Fruit fly (Drosophila melanogaster): ENCODE measurements around the gene ph-p.

Gene ph-p

dm6 chrX:2145690-2146470 is 7.7 kb upstream of the ph-p start:
- no peak for TF ChIP-seq CG11294 (GFP tag; IDR thresholded peaks at IDR 0.05)
- peak; percentile 54 for TF ChIP-seq CG8319 (GFP tag; optimal IDR thresholded peaks at IDR 0.05)
- TF ChIP-seq Ets96B (tag; optimal IDR thresholded peaks at IDR 0.05): peak; percentile 30
- peak; percentile 47; the same call in 2 of the 3 replicates for TF ChIP-seq eg (GFP tag; IDR thresholded peaks at IDR 0.05)
- peak; percentile 12 for TF ChIP-seq CG10669 (GFP tag; optimal IDR thresholded peaks at IDR 0.05)
- TF ChIP-seq CG6854 (GFP tag; optimal IDR thresholded peaks at IDR 0.05): no peak
- TF ChIP-seq ss (GFP tag; optimal IDR thresholded peaks at IDR 0.05): peak; percentile 37 to 61
- TF ChIP-seq net (GFP tag; optimal IDR thresholded peaks at IDR 0.05): peak; percentile 57
- TF ChIP-seq Eip93F (GFP tag; optimal IDR thresholded peaks at IDR 0.05): no peak
- TF ChIP-seq CG11902 (GFP tag; optimal IDR thresholded peaks at IDR 0.05): peak; percentile 48
- TF ChIP-seq CG6276 (GFP tag; optimal IDR thresholded peaks at IDR 0.05): peak; percentile 10
- TF ChIP-seq dsx (GFP tag; optimal IDR thresholded peaks at IDR 0.05; ENCODE audit: poor library complexity, severe bottlenecking): peak; percentile 13
- peak; percentile 62 for TF ChIP-seq acj6 (GFP tag; optimal IDR thresholded peaks at IDR 0.05)
- peak; percentile 65 for TF ChIP-seq Sox102F (GFP tag; optimal IDR thresholded peaks at IDR 0.05)
- TF ChIP-seq Eip78C (GFP tag): peak; percentile 89
- peak; percentile 65 for TF ChIP-seq Ets21C (GFP tag; optimal IDR thresholded peaks at IDR 0.05)
- peak; percentile 67 for TF ChIP-seq topi (GFP tag; optimal IDR thresholded peaks at IDR 0.05)
- peak in 1 of 2 experiments; percentile 47 for TF ChIP-seq salr (GFP tag; optimal IDR thresholded peaks at IDR 0.05)
- TF ChIP-seq Smox (GFP tag; optimal IDR thresholded peaks at IDR 0.05): peak; percentile 66
- TF ChIP-seq CG31627 (GFP tag; optimal IDR thresholded peaks at IDR 0.05): peak; percentile 65
- TF ChIP-seq Hr39 (GFP tag; optimal IDR thresholded peaks at IDR 0.05): peak; percentile 78
- peak; percentile 47 for TF ChIP-seq CG10631 (GFP tag; optimal IDR thresholded peaks at IDR 0.05)
- TF ChIP-seq CG11762 (GFP tag; optimal IDR thresholded peaks at IDR 0.05; ENCODE audit: insufficient read depth): peak; percentile 39
- TF ChIP-seq spab (GFP tag; optimal IDR thresholded peaks at IDR 0.05): peak; percentile 4
- TF ChIP-seq svp (GFP tag): peak; percentile 90
- TF ChIP-seq CG3032 (tag; optimal IDR thresholded peaks at IDR 0.05): peak; percentile 52
- peak; percentile 2 for TF ChIP-seq CG1621 (tag; optimal IDR thresholded peaks at IDR 0.05)
- peak; percentile 73 for TF ChIP-seq lz (GFP tag; optimal IDR thresholded peaks at IDR 0.05)
- TF ChIP-seq pdm3 (GFP tag; optimal IDR thresholded peaks at IDR 0.05): peak; percentile 62
- TF ChIP-seq Met (GFP tag; optimal IDR thresholded peaks at IDR 0.05): peak; percentile 64
- peak; percentile 60 for TF ChIP-seq CG8119 (GFP tag; IDR thresholded peaks at IDR 0.05)
- TF ChIP-seq Sox14 (GFP tag; optimal IDR thresholded peaks at IDR 0.05): peak; percentile 47
- TF ChIP-seq CG6808 (GFP tag; optimal IDR thresholded peaks at IDR 0.05): peak; percentile 32
- TF ChIP-seq esn (GFP tag; optimal IDR thresholded peaks at IDR 0.05): peak; percentile 76
- peak; percentile 66 for TF ChIP-seq Eip75B (GFP tag; optimal IDR thresholded peaks at IDR 0.05)
- peak; percentile 52 for TF ChIP-seq CG4318 (GFP tag; optimal IDR thresholded peaks at IDR 0.05)
- peak; percentile 37 for TF ChIP-seq achi (GFP tag; optimal IDR thresholded peaks at IDR 0.05)
- TF ChIP-seq Hr4 (GFP tag; optimal IDR thresholded peaks at IDR 0.05): peak; percentile 52
- TF ChIP-seq CG6163 (GFP tag; IDR thresholded peaks at IDR 0.05): no peak
- peak; percentile 49; the same call in 1 of the 2 replicates for TF ChIP-seq Gug (GFP tag; IDR thresholded peaks at IDR 0.05)
- no peak for TF ChIP-seq Blimp-1 (GFP tag; optimal IDR thresholded peaks at IDR 0.05)
- TF ChIP-seq Sox15 (GFP tag; optimal IDR thresholded peaks at IDR 0.05): peak; percentile 41
- peak; percentile 45 for TF ChIP-seq CG7368 (GFP tag; optimal IDR thresholded peaks at IDR 0.05)
- TF ChIP-seq CG32006 (GFP tag; optimal IDR thresholded peaks at IDR 0.05): peak; percentile 67
- no peak for TF ChIP-seq Hr38 (GFP tag; optimal IDR thresholded peaks at IDR 0.05)
- TF ChIP-seq fd59A (GFP tag; optimal IDR thresholded peaks at IDR 0.05): peak; percentile 45
- TF ChIP-seq CG3919 (GFP tag; optimal IDR thresholded peaks at IDR 0.05): peak; percentile 51
- peak; percentile 59 for TF ChIP-seq OdsH (GFP tag; optimal IDR thresholded peaks at IDR 0.05)
- TF ChIP-seq fkh (GFP tag; optimal IDR thresholded peaks at IDR 0.05): peak; percentile 5
- TF ChIP-seq CG8632 (GFP tag; optimal IDR thresholded peaks at IDR 0.05): peak; percentile 9

Measured in whole organism, prepupa.